Fruit fly (Drosophila melanogaster) whole organism, embryonic: Measurements from ENCODE around the gene CG14440.

ENCODE experiments used
- B-H1 ChIP-seq: fragments of 200-800 bp; sonication (Bioruptor generic); IDR thresholded peaks from 3 replicates; pipeline ENCODE4 v1.3.6; 2022; ENCODE audit warnings: missing biosample characterization, missing genetic modification characterization
- BEAF-32 ChIP-seq: fragments of 200-800 bp; sonication (Bioruptor generic); optimal IDR thresholded peaks from 3 replicates; lab custom pipeline; 2017; ENCODE audit warnings: missing biosample characterization, missing genetic modification characterization, mild to moderate bottlenecking, moderate library complexity, missing genetic modification reagents
- Bgb ChIP-seq: fragments of 200-800 bp; sonication (Bioruptor generic); IDR thresholded peaks from 2 replicates; pipeline ENCODE4 v1.3.6; 2022; ENCODE audit warnings: missing biosample characterization, missing genetic modification characterization; ENCODE audit not compliant: partially characterized antibody
- CG11085 ChIP-seq: fragments of 200-800 bp; sonication (Bioruptor generic); IDR thresholded peaks from 2 replicates; pipeline ENCODE4 v1.3.6; 2022; ENCODE audit warnings: missing biosample characterization, missing genetic modification characterization
- CG11247 ChIP-seq: fragments of 200-800 bp; sonication (Bioruptor generic); IDR thresholded peaks from 2 replicates; pipeline ENCODE4 v1.3.6; 2022; ENCODE audit warnings: missing biosample characterization, missing genetic modification characterization
- CG11560 ChIP-seq: fragments of 200-800 bp; sonication (Bioruptor generic); IDR thresholded peaks from 3 replicates; pipeline ENCODE4 v1.3.6; 2022; ENCODE audit warnings: missing biosample characterization, missing genetic modification characterization
- CG11696 ChIP-seq: fragments of 200-800 bp; sonication (Bioruptor generic); IDR thresholded peaks from 2 replicates; pipeline ENCODE4 v1.3.6; 2022; ENCODE audit warnings: missing biosample characterization, missing genetic modification characterization
- CG12236 ChIP-seq: fragments of 200-800 bp; sonication (Bioruptor generic); optimal IDR thresholded peaks from 2 replicates; lab custom pipeline; 2016; ENCODE audit warnings: missing biosample characterization, missing genetic modification characterization
- CG13424 ChIP-seq: fragments of 200-800 bp; sonication (Bioruptor generic); optimal IDR thresholded peaks from 2 replicates; lab custom pipeline; 2019; ENCODE audit warnings: missing biosample characterization, mild to moderate bottlenecking, missing genetic modification characterization, moderate library complexity
- CG15514 ChIP-seq: fragments of 200-800 bp; sonication (Bioruptor generic); optimal IDR thresholded peaks from 3 replicates; lab custom pipeline; 2017; ENCODE audit warnings: missing biosample characterization, missing genetic modification characterization, mild to moderate bottlenecking, moderate library complexity, missing genetic modification reagents
- CG16813 ChIP-seq: fragments of 200-800 bp; sonication (Bioruptor generic); IDR thresholded peaks from 3 replicates; pipeline ENCODE4 v1.3.6; 2022; ENCODE audit warnings: missing biosample characterization, missing genetic modification characterization; ENCODE audit not compliant: partially characterized antibody
- CG17359 ChIP-seq: fragments of 200-800 bp; sonication (Bioruptor generic); optimal IDR thresholded peaks from 3 replicates; lab custom pipeline; 2018; ENCODE audit warnings: missing biosample characterization, mild to moderate bottlenecking, missing genetic modification characterization, moderate library complexity
- CG18599 ChIP-seq: fragments of 200-800 bp; sonication (Bioruptor generic); optimal IDR thresholded peaks from 3 replicates; lab custom pipeline; 2017; ENCODE audit warnings: missing biosample characterization, missing genetic modification characterization, mild to moderate bottlenecking, moderate library complexity, missing genetic modification reagents
- CG2875 ChIP-seq: fragments of 200-800 bp; sonication (Bioruptor generic); optimal IDR thresholded peaks from 2 replicates; lab custom pipeline; 2017; ENCODE audit warnings: missing biosample characterization, mild to moderate bottlenecking, missing genetic modification characterization, missing genetic modification reagents
- CG31388 ChIP-seq: fragments of 200-800 bp; sonication (Bioruptor generic); optimal IDR thresholded peaks from 2 replicates; lab custom pipeline; 2016; ENCODE audit warnings: missing biosample characterization, missing genetic modification characterization
- CG31441 ChIP-seq: fragments of 200-800 bp; sonication (Bioruptor generic); IDR thresholded peaks from 2 replicates; pipeline ENCODE4 v1.3.6; 2022; ENCODE audit warnings: missing biosample characterization, missing genetic modification characterization
- CG32767 ChIP-seq: fragments of 200-800 bp; sonication (Bioruptor generic); IDR thresholded peaks from 2 replicates; pipeline ENCODE4 v1.3.6; 2022; ENCODE audit warnings: missing biosample characterization, missing genetic modification characterization
- CG32772 ChIP-seq: fragments of 200-800 bp; sonication (Bioruptor generic); IDR thresholded peaks from 2 replicates; pipeline ENCODE4 v1.3.6; 2022; ENCODE audit warnings: missing biosample characterization, missing genetic modification characterization
- CG34224 ChIP-seq: fragments of 200-800 bp; sonication (Bioruptor generic); IDR thresholded peaks from 3 replicates; pipeline ENCODE4 v1.3.6; 2022; ENCODE audit warnings: missing biosample characterization, missing genetic modification characterization; ENCODE audit not compliant: partially characterized antibody
- CG4360 ChIP-seq: fragments of 200-800 bp; sonication (Bioruptor generic); IDR thresholded peaks from 2 replicates; pipeline ENCODE4 v1.3.6; 2022; ENCODE audit warnings: missing biosample characterization, missing genetic modification characterization
- CG4730 ChIP-seq: fragments of 200-800 bp; sonication (Bioruptor generic); IDR thresholded peaks from 2 replicates; pipeline ENCODE4 v1.3.6; 2022; ENCODE audit warnings: missing biosample characterization, missing genetic modification characterization
- CG6175 ChIP-seq: fragments of 200-800 bp; sonication (Bioruptor generic); IDR thresholded peaks from 3 replicates; pipeline ENCODE4 v1.3.6; 2022; ENCODE audit warnings: missing biosample characterization, missing genetic modification characterization
- CG6813 ChIP-seq: fragments of 200-800 bp; sonication (Bioruptor generic); optimal IDR thresholded peaks from 2 replicates; lab custom pipeline; 2017; ENCODE audit warnings: missing biosample characterization, missing genetic modification characterization, mild to moderate bottlenecking, moderate library complexity, missing genetic modification reagents
- D19B ChIP-seq: fragments of 200-800 bp; sonication (Bioruptor generic); optimal IDR thresholded peaks from 2 replicates; lab custom pipeline; 2017; ENCODE audit warnings: missing biosample characterization, mild to moderate bottlenecking, missing genetic modification characterization
- Dll ChIP-seq: fragments of 200-800 bp; sonication (Bioruptor generic); IDR thresholded peaks from 4 replicates; pipeline ENCODE4 v1.3.6; 2022; ENCODE audit warnings: missing biosample characterization, missing genetic modification characterization; ENCODE audit not compliant: partially characterized antibody
- Doc2 ChIP-seq: fragments of 200-800 bp; sonication (Bioruptor generic); IDR thresholded peaks from 2 replicates; pipeline ENCODE4 v1.3.6; 2022; ENCODE audit warnings: missing biosample characterization, missing genetic modification characterization
- Fer1 ChIP-seq: fragments of 200-800 bp; sonication (Bioruptor generic); optimal IDR thresholded peaks from 2 replicates; lab custom pipeline; 2017; ENCODE audit warnings: missing biosample characterization, mild to moderate bottlenecking, missing genetic modification characterization
- Fer3 ChIP-seq: fragments of 200-800 bp; sonication (Bioruptor generic); optimal IDR thresholded peaks from 2 replicates; lab custom pipeline; 2018; ENCODE audit warnings: missing biosample characterization, mild to moderate bottlenecking, missing genetic modification characterization, moderate library complexity
- Nf-YC ChIP-seq: fragments of 200-800 bp; optimal IDR thresholded peaks from 3 replicates; lab custom pipeline; 2019; ENCODE audit warnings: missing biosample characterization, mild to moderate bottlenecking, missing genetic modification characterization, moderate library complexity
- Sry-δ ChIP-seq: fragments of 200-800 bp; sonication (Bioruptor generic); optimal IDR thresholded peaks from 2 replicates; lab custom pipeline; 2016; ENCODE audit warnings: missing biosample characterization, missing genetic modification characterization
- Usf ChIP-seq: fragments of 200-800 bp; sonication (Bioruptor generic); optimal IDR thresholded peaks from 2 replicates; lab custom pipeline; 2017; ENCODE audit warnings: missing genotype, missing biosample characterization, missing genetic modification characterization
- ato ChIP-seq: fragments of 200-800 bp; sonication (Bioruptor generic); IDR thresholded peaks from 2 replicates; pipeline ENCODE4 v1.3.6; 2022; ENCODE audit warnings: missing biosample characterization, missing genetic modification characterization; ENCODE audit not compliant: partially characterized antibody
- chinmo ChIP-seq: fragments of 200-800 bp; sonication (Bioruptor generic); IDR thresholded peaks from 4 replicates; pipeline ENCODE4 v1.3.6; 2022; ENCODE audit warnings: missing biosample characterization, missing genetic modification characterization; ENCODE audit not compliant: partially characterized antibody
- ci ChIP-seq: fragments of 200-800 bp; sonication (Bioruptor generic); IDR thresholded peaks from 3 replicates; pipeline ENCODE4 v1.3.6; 2022; ENCODE audit warnings: missing biosample characterization, missing genetic modification characterization
- hkb ChIP-seq, 2 experiments: fragments of 200-800 bp in 1 of 2; fragments of >200 bp in 1 of 2; sonication (Bioruptor generic) in 1 of 2; IDR thresholded peaks in 1 of 2; optimal IDR thresholded peaks in 1 of 2; 2 replicates each; pipeline versions ENCODE4 v1.3.6 to Lab custom; 2017 to 2022; ENCODE audit warnings: missing biosample characterization in 1 of 2, missing genetic modification characterization in 1 of 2
- knrl ChIP-seq: fragments of 200-800 bp; sonication (Bioruptor generic); IDR thresholded peaks from 3 replicates; pipeline ENCODE4 v1.3.6; 2022; ENCODE audit warnings: missing biosample characterization, missing genetic modification characterization; ENCODE audit not compliant: partially characterized antibody
- nerfin-2 ChIP-seq: fragments of 200-800 bp; sonication (Bioruptor generic); IDR thresholded peaks from 2 replicates; pipeline ENCODE4 v1.3.6; 2022; ENCODE audit warnings: missing biosample characterization, missing genetic modification characterization; ENCODE audit not compliant: partially characterized antibody
- pfk ChIP-seq: fragments of 200-800 bp; sonication (Bioruptor generic); optimal IDR thresholded peaks from 2 replicates; lab custom pipeline; 2018; ENCODE audit warnings: missing biosample characterization, mild to moderate bottlenecking, missing genetic modification characterization, moderate library complexity
- phol ChIP-seq: fragments of 200-800 bp; sonication (Bioruptor generic); optimal IDR thresholded peaks from 3 replicates; lab custom pipeline; 2018; ENCODE audit warnings: missing biosample characterization, mild to moderate bottlenecking, missing genetic modification characterization, moderate library complexity
- pita ChIP-seq: fragments of 200-800 bp; sonication (Bioruptor generic); optimal IDR thresholded peaks from 2 replicates; lab custom pipeline; 2017; ENCODE audit warnings: missing biosample characterization, mild to moderate bottlenecking, missing genetic modification characterization
- pnt ChIP-seq: fragments of 200-800 bp; sonication (Bioruptor generic); optimal IDR thresholded peaks from 3 replicates; lab custom pipeline; 2016; ENCODE audit warnings: missing biosample characterization, missing genetic modification characterization
- pzg ChIP-seq: fragments of 200-800 bp; sonication (Bioruptor generic); optimal IDR thresholded peaks from 3 replicates; lab custom pipeline; 2018; ENCODE audit warnings: missing biosample characterization, mild to moderate bottlenecking, missing genetic modification characterization, moderate library complexity
- sim ChIP-seq: fragments of 200-800 bp; sonication (Bioruptor generic); IDR thresholded peaks from 2 replicates; pipeline ENCODE4 v1.3.6; 2022; ENCODE audit warnings: missing biosample characterization, missing genetic modification characterization
- tll ChIP-seq, 2 experiments: fragments of 200-800 bp in 1 of 2; fragments of >200 bp in 1 of 2; sonication (Bioruptor generic) in 1 of 2; optimal IDR thresholded peaks; 2 replicates each; lab custom pipeline; 2017 to 2019; ENCODE audit warnings: missing biosample characterization in 2 of 2, missing genetic modification characterization in 2 of 2, mild to moderate bottlenecking in 1 of 2, moderate library complexity in 1 of 2
- unpg ChIP-seq: fragments of 200-800 bp; sonication (Bioruptor generic); optimal IDR thresholded peaks from 3 replicates; lab custom pipeline; 2018; ENCODE audit warnings: missing biosample characterization, mild to moderate bottlenecking, missing genetic modification characterization, moderate library complexity
- wor ChIP-seq: fragments of 200-800 bp; sonication (Bioruptor generic); IDR thresholded peaks from 2 replicates; pipeline ENCODE4 v1.3.6; 2022; ENCODE audit warnings: missing biosample characterization, missing genetic modification characterization
- z ChIP-seq: fragments of 200-800 bp; sonication (Bioruptor generic); IDR thresholded peaks from 3 replicates; pipeline ENCODE4 v1.3.6; 2022; ENCODE audit warnings: missing biosample characterization, missing genetic modification characterization
- zfh1 ChIP-seq: fragments of 200-800 bp; sonication (Bioruptor generic); IDR thresholded peaks from 3 replicates; pipeline ENCODE4 v1.3.6; 2022; ENCODE audit warnings: missing biosample characterization, missing genetic modification characterization

CG14440 gene

DNA sequence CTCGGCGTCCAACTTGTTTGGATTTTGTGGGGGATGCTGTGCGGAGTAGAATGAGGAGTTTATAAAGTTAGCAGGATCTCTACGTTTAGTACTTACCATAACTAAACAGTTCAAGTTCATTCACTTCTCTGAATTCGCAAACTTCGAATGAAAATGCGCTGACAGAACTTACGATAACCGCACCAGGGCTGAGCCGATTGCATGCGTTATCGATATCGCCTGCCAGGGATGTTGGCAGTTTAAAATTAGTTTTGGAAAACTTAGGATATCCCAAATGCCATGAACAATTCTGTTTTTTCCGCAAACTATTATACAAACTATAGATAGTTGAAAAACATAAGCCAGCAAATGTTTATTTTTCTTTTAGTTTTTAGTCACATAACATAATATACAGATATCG lies 11.1 kb downstream of the CG14440 start, which contains the start of gene CG44303 (continued):
- TF ChIP-seq CG17359 (tag; lab: Kevin White, UChicago) (no peak), pzg (peak; percentile 28), CG11247 (no peak), zfh1 (GFP tag; lab: Robert Waterston, UW) (no peak), Dll (GFP tag; lab: Robert Waterston, UW) (0 out of 4 replicates have a peak, but pooled peaks have one; percentile 36), CG34224 (GFP tag; lab: Robert Waterston, UW) (peak; percentile 60; the same call in 2 of the 3 replicates), unpg (GFP tag; lab: Kevin White, UChicago) (no peak), ci (GFP tag; lab: Robert Waterston, UW) (no peak), CG13424 (no peak), CG18599 (no peak), z (no peak), wor (GFP tag; lab: Robert Waterston, UW) (no peak), CG32767 (GFP tag; lab: Robert Waterston, UW) (no peak), sim (GFP tag; lab: Robert Waterston, UW) (no peak), hkb (optimal IDR thresholded peaks at IDR 0.05; lab: Kevin White, UChicago) (no peak), hkb (GFP tag; IDR thresholded peaks at IDR 0.05; lab: Robert Waterston, UW) (no peak), CG32772 (GFP tag; lab: Robert Waterston, UW) (no peak), Sry-δ (GFP tag; lab: Kevin White, UChicago) (peak; percentile 29), phol (no peak), Doc2 (no peak), CG2875 (GFP tag; lab: Kevin White, UChicago) (no peak), chinmo (0 out of 4 replicates have a peak, but pooled peaks have one; percentile 11), CG11696 (GFP tag; lab: Robert Waterston, UW) (no peak), CG11560 (no peak), Usf (no peak), pnt (GFP tag; lab: Kevin White, UChicago) (no peak), CG6813 (no peak), nerfin-2 (GFP tag; lab: Robert Waterston, UW) (peak; percentile 78), ato (GFP tag; lab: Robert Waterston, UW) (peak; percentile 79), knrl (GFP tag; lab: Robert Waterston, UW) (no peak), Bgb (GFP tag; lab: Robert Waterston, UW) (peak; percentile 65), B-H1 (no peak), tll (GFP tag; optimal IDR thresholded peaks at IDR 0.05; lab: Kevin White, UChicago) (no peak)
- TF ChIP-seq, all 482 proteins: peak for 35

DNA sequence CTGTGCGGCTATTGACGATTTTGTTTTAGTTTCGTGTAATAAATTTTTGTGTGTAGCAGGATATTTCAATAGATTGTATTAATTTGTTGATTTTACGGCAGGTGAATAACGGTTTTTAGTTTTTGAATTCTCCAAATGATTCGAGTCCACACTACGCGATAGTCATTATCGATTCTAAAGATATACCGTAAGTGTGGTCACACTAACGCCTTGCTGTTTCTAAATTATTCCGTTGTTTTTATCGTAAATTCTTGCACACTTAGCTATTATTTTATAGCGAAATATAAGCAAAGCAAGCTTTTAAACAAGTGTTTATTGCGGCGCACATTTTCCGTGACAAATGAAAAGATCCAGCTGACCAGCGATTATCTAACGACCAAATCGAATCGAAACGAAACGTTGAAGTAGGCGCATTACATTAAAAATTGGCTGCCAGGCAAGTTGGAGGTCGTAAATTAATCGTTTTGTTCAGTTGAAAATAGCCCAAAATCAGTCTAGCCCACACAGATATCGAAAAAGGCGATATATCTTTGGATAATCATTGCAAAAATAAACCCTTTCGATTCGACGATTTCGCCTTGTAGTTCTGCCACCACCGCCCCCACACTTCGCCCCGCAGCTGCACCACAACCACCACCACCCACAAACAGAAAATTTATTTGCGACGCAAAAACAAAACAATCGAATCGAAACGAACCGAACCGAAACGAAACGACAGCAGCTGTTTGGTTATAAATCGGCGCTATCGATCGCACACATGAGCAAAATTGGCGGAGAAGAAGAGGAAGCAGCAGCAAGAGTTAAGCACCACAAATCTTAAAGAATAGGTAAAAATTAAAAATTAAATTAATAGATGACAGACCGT lies 14.5 kb downstream of the CG14440 start, which contains the start of gene Pink1:
Gene Pink1 (plus strand): TSS at position 164 of the 865 bp plus-strand sequence.
- peak; percentile 72 for TF ChIP-seq BEAF-32 (GFP tag; lab: Kevin White, UChicago)
- TF ChIP-seq Nf-YC (tag; lab: Kevin White, UChicago): no peak
- TF ChIP-seq D19B: no peak
- TF ChIP-seq pfk (GFP tag; lab: Kevin White, UChicago): peak; percentile 96
- TF ChIP-seq CG11085 (GFP tag; lab: Robert Waterston, UW): no peak
- peak; percentile 42 for TF ChIP-seq pita (GFP tag; lab: Kevin White, UChicago)
- TF ChIP-seq CG15514 (GFP tag; lab: Kevin White, UChicago): peak; percentile 36
- no peak for TF ChIP-seq CG31388 (GFP tag; lab: Kevin White, UChicago)
- TF ChIP-seq CG6175: no peak
- TF ChIP-seq CG4730 (GFP tag; lab: Robert Waterston, UW): no peak
- peak; percentile 46; the same call in 2 of the 3 replicates for TF ChIP-seq CG16813 (GFP tag; lab: Robert Waterston, UW)
- no peak for TF ChIP-seq Fer3 (tag; lab: Kevin White, UChicago)
- peak; percentile 66 for TF ChIP-seq Sry-δ (GFP tag; lab: Kevin White, UChicago)
- TF ChIP-seq CG34224 (GFP tag; lab: Robert Waterston, UW): peak; percentile 15; the same call in 2 of the 3 replicates
- peak; percentile 23 for TF ChIP-seq Fer1 (GFP tag; lab: Kevin White, UChicago)
- no peak for TF ChIP-seq CG31441
- no peak for TF ChIP-seq CG4360 (GFP tag; lab: Robert Waterston, UW)
- TF ChIP-seq CG12236: no peak
